Fruit fly (Drosophila melanogaster): ENCODE data around the gene CG31464.

The CG31464 gene

DNA sequence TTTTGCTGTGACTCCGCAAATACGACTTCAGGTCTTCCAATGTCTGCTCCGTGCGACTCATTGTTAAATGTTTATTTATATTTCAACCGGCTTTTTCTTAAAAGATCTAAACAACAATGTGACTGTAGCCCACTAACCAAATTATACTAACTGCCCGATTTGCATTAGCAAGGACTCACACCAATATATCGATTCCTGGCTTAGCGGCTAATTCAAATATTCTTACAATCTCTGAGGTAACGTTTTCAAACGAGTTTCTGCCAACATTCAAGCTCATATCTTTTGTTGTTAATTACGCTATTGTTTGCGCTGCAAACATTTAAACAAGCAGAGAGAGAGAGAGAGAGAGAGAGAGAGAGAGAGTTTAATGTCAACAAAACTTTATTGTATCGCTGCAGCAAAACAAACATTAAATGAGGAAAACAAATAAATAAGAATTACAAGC, 17.5 kb downstream of the CG31464 start, which contains the start of gene tex (continued):
- TF ChIP-seq hb (GFP tag; IDR thresholded peaks at IDR 0.05; ENCODE audit: partially characterized antibody): no peak
- no peak for TF ChIP-seq CG8944 (GFP tag; optimal IDR thresholded peaks at IDR 0.05)
- peak; percentile 25 for TF ChIP-seq CG8089 (GFP tag; optimal IDR thresholded peaks at IDR 0.05)
- no peak for TF ChIP-seq zfh1 (GFP tag; IDR thresholded peaks at IDR 0.05)
- no peak for TF ChIP-seq chinmo (GFP tag; IDR thresholded peaks at IDR 0.05; ENCODE audit: partially characterized antibody)
- peak; percentile 22 for TF ChIP-seq phol (tag; optimal IDR thresholded peaks at IDR 0.05)
- peak; percentile 65; the same call in 1 of the 3 replicates for TF ChIP-seq CG34422 (GFP tag; IDR thresholded peaks at IDR 0.05)
- TF ChIP-seq CG3838 (GFP tag; optimal IDR thresholded peaks at IDR 0.05): no peak
- peak; percentile 76 for TF ChIP-seq MBD-R2 (GFP tag; IDR thresholded peaks at IDR 0.05)
- TF ChIP-seq sqz (GFP tag; optimal IDR thresholded peaks at IDR 0.05): peak; percentile 58
- no peak for TF ChIP-seq Hey (tag; optimal IDR thresholded peaks at IDR 0.05)
- no peak for TF ChIP-seq Doc2 (GFP tag; IDR thresholded peaks at IDR 0.05)
- no peak for TF ChIP-seq tx (GFP tag; optimal IDR thresholded peaks at IDR 0.05)
- TF ChIP-seq gro (GFP tag; optimal IDR thresholded peaks at IDR 0.05): no peak
- TF ChIP-seq CG11093 (GFP tag; IDR thresholded peaks at IDR 0.05): no peak
- TF ChIP-seq mam (GFP tag; optimal IDR thresholded peaks at IDR 0.05): no peak
- TF ChIP-seq Sry-β (GFP tag; optimal IDR thresholded peaks at IDR 0.05): peak; percentile 43
- TF ChIP-seq crp (GFP tag; optimal IDR thresholded peaks at IDR 0.05): no peak
- peak; percentile 57 for TF ChIP-seq wek (GFP tag; optimal IDR thresholded peaks at IDR 0.05)
- TF ChIP-seq CG17361 (GFP tag; IDR thresholded peaks at IDR 0.05): peak; percentile 37; the same call in 2 of the 3 replicates
- peak; percentile 18 for TF ChIP-seq Fer3 (tag; optimal IDR thresholded peaks at IDR 0.05)
- peak; percentile 74 for TF ChIP-seq MTF-1 (GFP tag; optimal IDR thresholded peaks at IDR 0.05; ENCODE audit: borderline replicate concordance)
- peak; percentile 4 for TF ChIP-seq CG13424 (tag; optimal IDR thresholded peaks at IDR 0.05)
- peak; percentile 55 for TF ChIP-seq CG17359 (tag; optimal IDR thresholded peaks at IDR 0.05)
- peak; percentile 35 for TF ChIP-seq HmgD (GFP tag; optimal IDR thresholded peaks at IDR 0.05)
- peak; percentile 9 for TF ChIP-seq PHDP (tag; optimal IDR thresholded peaks at IDR 0.05)
- no peak for TF ChIP-seq dm (GFP tag; optimal IDR thresholded peaks at IDR 0.05)
- TF ChIP-seq NK7.1 (GFP tag; optimal IDR thresholded peaks at IDR 0.05): peak; percentile 25
- no peak for TF ChIP-seq mirr (GFP tag; optimal IDR thresholded peaks at IDR 0.05)
- TF ChIP-seq Hr3 (GFP tag; optimal IDR thresholded peaks at IDR 0.05): no peak
- peak; percentile 29 for TF ChIP-seq org-1 (GFP tag; optimal IDR thresholded peaks at IDR 0.05)
- no peak for TF ChIP-seq Ada2b (GFP tag; IDR thresholded peaks at IDR 0.05)
- TF ChIP-seq CG1233 (GFP tag; optimal IDR thresholded peaks at IDR 0.05): peak; percentile 22
- no peak for TF ChIP-seq CG15479 (GFP tag; optimal IDR thresholded peaks at IDR 0.05)
- no peak for TF ChIP-seq peb (GFP tag; IDR thresholded peaks at IDR 0.05)
- TF ChIP-seq CG10979 (tag; optimal IDR thresholded peaks at IDR 0.05): peak; percentile 31
- TF ChIP-seq HLHmδ (GFP tag; optimal IDR thresholded peaks at IDR 0.05): peak; percentile 77
- no peak for TF ChIP-seq CG10462 (GFP tag; optimal IDR thresholded peaks at IDR 0.05)
- TF ChIP-seq CG6254 (GFP tag; optimal IDR thresholded peaks at IDR 0.05): peak; percentile 78
- TF ChIP-seq HmgZ (tag; optimal IDR thresholded peaks at IDR 0.05): peak; percentile 58
- no peak for TF ChIP-seq crc (GFP tag; optimal IDR thresholded peaks at IDR 0.05)
- TF ChIP-seq CG8924 (tag; optimal IDR thresholded peaks at IDR 0.05): peak; percentile 59
- no peak for TF ChIP-seq CG6689 (GFP tag; IDR thresholded peaks at IDR 0.05)
- no peak for TF ChIP-seq eyg (GFP tag; optimal IDR thresholded peaks at IDR 0.05)
- peak; percentile 41 for TF ChIP-seq Ets97D (GFP tag; optimal IDR thresholded peaks at IDR 0.05)
- TF ChIP-seq Pdp1 (GFP tag; optimal IDR thresholded peaks at IDR 0.05): peak in 1 of 2 experiments; percentile 76
- no peak for TF ChIP-seq Poxn (GFP tag; IDR thresholded peaks at IDR 0.05)
- TF ChIP-seq Lhr (GFP tag; optimal IDR thresholded peaks at IDR 0.05): peak; percentile 55
- TF ChIP-seq YL-1 (GFP tag; optimal IDR thresholded peaks at IDR 0.05): peak; percentile 23
- peak; percentile 24 for TF ChIP-seq CG7745 (tag; optimal IDR thresholded peaks at IDR 0.05)
- peak; percentile 32 for TF ChIP-seq CG12071 (GFP tag; optimal IDR thresholded peaks at IDR 0.05)
